Fruit fly (Drosophila melanogaster) whole organism, prepupa: Measurements from ENCODE around the gene TfIIA-S.

Experiments used
- Blimp-1 ChIP-seq: fragments of 200-800 bp; sonication (Bioruptor generic); optimal IDR thresholded peaks from 3 replicates; lab custom pipeline; 2017; ENCODE audit warnings: missing biosample characterization, missing genetic modification characterization, mild to moderate bottlenecking, moderate library complexity, missing genetic modification reagents
- CG10631 ChIP-seq: fragments of 200-800 bp; sonication (Bioruptor generic); optimal IDR thresholded peaks from 2 replicates; lab custom pipeline; 2016; ENCODE audit warnings: missing biosample characterization, missing genetic modification characterization
- CG10669 ChIP-seq: fragments of 200-800 bp; sonication (Bioruptor generic); optimal IDR thresholded peaks from 3 replicates; lab custom pipeline; 2018; ENCODE audit warnings: missing biosample characterization, mild to moderate bottlenecking, missing genetic modification characterization, moderate library complexity
- CG15336 ChIP-seq: fragments of 200-800 bp; sonication (Bioruptor generic); IDR thresholded peaks from 2 replicates; pipeline ENCODE4 v1.3.6; 2022; ENCODE audit warnings: missing biosample characterization, missing genetic modification characterization
- CG16779 ChIP-seq: fragments of 200-800 bp; sonication (Bioruptor generic); optimal IDR thresholded peaks from 3 replicates; lab custom pipeline; 2017; ENCODE audit warnings: missing biosample characterization, mild to moderate bottlenecking, missing genetic modification characterization
- CG3032 ChIP-seq: fragments of 200-800 bp; optimal IDR thresholded peaks from 2 replicates; lab custom pipeline; 2019; ENCODE audit warnings: missing biosample characterization, mild to moderate bottlenecking, missing genetic modification characterization, moderate library complexity
- CG31627 ChIP-seq: fragments of 200-800 bp; sonication (Bioruptor generic); optimal IDR thresholded peaks from 3 replicates; lab custom pipeline; 2016; ENCODE audit warnings: missing biosample characterization, missing genetic modification characterization
- CG32006 ChIP-seq: fragments of 200-800 bp; sonication (Bioruptor generic); optimal IDR thresholded peaks from 3 replicates; lab custom pipeline; 2017; ENCODE audit warnings: missing biosample characterization, mild to moderate bottlenecking, missing genetic modification characterization
- CG34406 ChIP-seq: fragments of 200-800 bp; sonication (Bioruptor generic); optimal IDR thresholded peaks from 3 replicates; lab custom pipeline; 2016; ENCODE audit warnings: missing biosample characterization, missing genetic modification characterization
- CG3919 ChIP-seq: fragments of 200-800 bp; sonication (Bioruptor generic); optimal IDR thresholded peaks from 3 replicates; lab custom pipeline; 2016; ENCODE audit warnings: missing biosample characterization, missing genetic modification characterization
- CG6163 ChIP-seq: fragments of 200-800 bp; sonication (Bioruptor generic); IDR thresholded peaks from 3 replicates; pipeline ENCODE4 v1.3.6; 2022; ENCODE audit warnings: missing biosample characterization, missing genetic modification characterization
- CG6792 ChIP-seq: fragments of 200-800 bp; sonication (Bioruptor generic); optimal IDR thresholded peaks from 3 replicates; lab custom pipeline; 2016; ENCODE audit warnings: missing biosample characterization, missing genetic modification characterization
- CG7368 ChIP-seq: fragments of 200-800 bp; sonication (Bioruptor generic); optimal IDR thresholded peaks from 3 replicates; lab custom pipeline; 2016; ENCODE audit warnings: missing biosample characterization, missing genetic modification characterization
- CG8119 ChIP-seq: fragments of 200-800 bp; sonication (Bioruptor generic); IDR thresholded peaks from 3 replicates; pipeline ENCODE4 v1.3.6; 2022; ENCODE audit warnings: missing biosample characterization, missing genetic modification characterization
- CG8632 ChIP-seq: fragments of 200-800 bp; sonication (Bioruptor generic); optimal IDR thresholded peaks from 3 replicates; lab custom pipeline; 2016; ENCODE audit warnings: missing biosample characterization, missing genetic modification characterization
- Eip75B ChIP-seq: fragments of 200-800 bp; sonication (Bioruptor generic); optimal IDR thresholded peaks from 3 replicates; lab custom pipeline; 2016; ENCODE audit warnings: missing biosample characterization, missing genetic modification characterization
- Eip78C ChIP-seq: fragments of 200-800 bp; sonication (Bioruptor generic); peaks from one replicate; lab custom pipeline; 2016; ENCODE audit warnings: missing biosample characterization, missing genetic modification characterization
- Eip93F ChIP-seq: fragments of 200-800 bp; sonication (Bioruptor generic); optimal IDR thresholded peaks from 2 replicates; lab custom pipeline; 2016; ENCODE audit warnings: missing biosample characterization, mild to moderate bottlenecking, missing genetic modification characterization
- Ets21C ChIP-seq: fragments of 200-800 bp; sonication (Bioruptor generic); optimal IDR thresholded peaks from 3 replicates; lab custom pipeline; 2016; ENCODE audit warnings: missing biosample characterization, missing genetic modification characterization
- Ets96B ChIP-seq: fragments of 200-800 bp; optimal IDR thresholded peaks from 2 replicates; lab custom pipeline; 2019; ENCODE audit warnings: missing biosample characterization, mild to moderate bottlenecking, missing genetic modification characterization, moderate library complexity
- Gug ChIP-seq: fragments of 200-800 bp; sonication (Bioruptor generic); IDR thresholded peaks from 2 replicates; pipeline ENCODE4 v1.3.6; 2022; ENCODE audit warnings: missing biosample characterization, missing genetic modification characterization
- Hr38 ChIP-seq: sonication (Bioruptor generic); optimal IDR thresholded peaks from 2 replicates; lab custom pipeline; 2016; ENCODE audit warnings: missing biosample characterization, missing genetic modification characterization
- Hr39 ChIP-seq: fragments of 200-800 bp; sonication (Bioruptor generic); optimal IDR thresholded peaks from 2 replicates; lab custom pipeline; 2016; ENCODE audit warnings: missing biosample characterization, missing genetic modification characterization
- Hr4 ChIP-seq: fragments of 200-800 bp; sonication (Bioruptor generic); optimal IDR thresholded peaks from 3 replicates; lab custom pipeline; 2016; ENCODE audit warnings: missing biosample characterization, missing genetic modification characterization
- Met ChIP-seq: fragments of 200-800 bp; sonication (Bioruptor generic); optimal IDR thresholded peaks from 3 replicates; lab custom pipeline; 2016; ENCODE audit warnings: missing biosample characterization, missing genetic modification characterization
- OdsH ChIP-seq: fragments of 200-800 bp; sonication (Bioruptor generic); optimal IDR thresholded peaks from 3 replicates; lab custom pipeline; 2016; ENCODE audit warnings: missing biosample characterization, missing genetic modification characterization
- Smox ChIP-seq: fragments of 200-800 bp; sonication (Bioruptor generic); optimal IDR thresholded peaks from 3 replicates; lab custom pipeline; 2016; ENCODE audit warnings: missing biosample characterization, missing genetic modification characterization
- Sox102F ChIP-seq: fragments of 200-800 bp; sonication (Bioruptor generic); optimal IDR thresholded peaks from 2 replicates; lab custom pipeline; 2016; ENCODE audit warnings: missing biosample characterization, mild to moderate bottlenecking, missing genetic modification characterization
- Sox14 ChIP-seq: fragments of 200-800 bp; sonication (Bioruptor generic); optimal IDR thresholded peaks from 3 replicates; lab custom pipeline; 2016; ENCODE audit warnings: missing biosample characterization, missing genetic modification characterization
- acj6 ChIP-seq: fragments of 200-800 bp; sonication (Bioruptor generic); optimal IDR thresholded peaks from 3 replicates; lab custom pipeline; 2016; ENCODE audit warnings: missing biosample characterization, missing genetic modification characterization
- cyc ChIP-seq: fragments of 200-800 bp; sonication (Bioruptor generic); optimal IDR thresholded peaks from 3 replicates; lab custom pipeline; 2016; ENCODE audit warnings: missing biosample characterization, missing genetic modification characterization
- dsx ChIP-seq: fragments of 200-800 bp; optimal IDR thresholded peaks from 3 replicates; lab custom pipeline; 2019; ENCODE audit warnings: missing biosample characterization, mild to moderate bottlenecking, missing genetic modification characterization, moderate library complexity; ENCODE audit not compliant: poor library complexity, severe bottlenecking
- eg ChIP-seq: fragments of 200-800 bp; sonication (Bioruptor generic); IDR thresholded peaks from 3 replicates; pipeline ENCODE4 v1.3.6; 2022; ENCODE audit warnings: missing biosample characterization, missing genetic modification characterization
- esn ChIP-seq: fragments of 200-800 bp; sonication (Bioruptor generic); optimal IDR thresholded peaks from 2 replicates; lab custom pipeline; 2016; ENCODE audit warnings: missing biosample characterization, mild to moderate bottlenecking, missing genetic modification characterization, moderate library complexity
- fkh ChIP-seq: fragments of 200-800 bp; sonication (Bioruptor generic); optimal IDR thresholded peaks from 3 replicates; lab custom pipeline; 2017; ENCODE audit warnings: missing biosample characterization, mild to moderate bottlenecking, missing genetic modification characterization, moderate library complexity
- lz ChIP-seq: fragments of 200-800 bp; sonication (Bioruptor generic); optimal IDR thresholded peaks from 3 replicates; lab custom pipeline; 2016; ENCODE audit warnings: missing biosample characterization, missing genetic modification characterization
- pdm3 ChIP-seq: fragments of 200-800 bp; sonication (Bioruptor generic); optimal IDR thresholded peaks from 3 replicates; lab custom pipeline; 2016; ENCODE audit warnings: missing biosample characterization, missing genetic modification characterization
- ss ChIP-seq, 2 experiments: fragments of 200-800 bp; sonication (Bioruptor generic); optimal IDR thresholded peaks; 2 replicates in 1 of 2; 3 replicates in 1 of 2; lab custom pipeline; 2017 to 2018; ENCODE audit warnings: mild to moderate bottlenecking in 2 of 2, missing biosample characterization in 2 of 2, missing genetic modification characterization in 2 of 2, moderate library complexity in 1 of 2
- svp ChIP-seq: fragments of 200-800 bp; sonication (Bioruptor generic); peaks from one replicate; lab custom pipeline; 2016; ENCODE audit warnings: missing biosample characterization, missing genetic modification characterization
- topi ChIP-seq: fragments of 200-800 bp; sonication (Bioruptor generic); optimal IDR thresholded peaks from 3 replicates; lab custom pipeline; 2016; ENCODE audit warnings: missing biosample characterization, missing genetic modification characterization
- vri ChIP-seq: fragments of 200-800 bp; sonication (Bioruptor generic); optimal IDR thresholded peaks from 3 replicates; lab custom pipeline; 2016; ENCODE audit warnings: missing biosample characterization, mild to moderate bottlenecking, missing genetic modification characterization

The TfIIA-S gene

DNA sequence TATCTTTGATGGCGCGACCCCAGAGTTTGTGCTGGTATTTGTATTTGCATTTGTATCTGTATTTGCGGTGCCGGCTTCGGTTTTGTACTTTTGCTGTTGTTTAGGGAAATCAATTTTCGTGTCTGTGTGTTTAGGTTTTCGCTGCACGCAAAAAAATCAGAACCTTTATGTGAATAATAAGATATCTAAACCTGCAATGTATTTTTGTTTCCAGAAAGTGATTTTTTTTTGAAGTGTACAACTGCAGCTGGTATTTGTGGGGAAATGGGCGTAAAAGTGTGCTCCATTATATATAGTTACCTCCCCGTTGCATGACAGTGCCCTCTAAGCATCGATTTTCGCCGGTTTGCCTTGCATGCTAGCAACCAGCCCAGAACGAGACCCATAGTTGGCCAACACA lies 23.0 kb downstream of the TfIIA-S start:
- TF ChIP-seq CG15336 (GFP tag; lab: Robert Waterston, UW) (0 out of 2 replicates have a peak, but pooled peaks have one; percentile 12), CG3919 (GFP tag; lab: Kevin White, UChicago) (peak; percentile 36), dsx (GFP tag; lab: Kevin White, UChicago) (no peak), eg (peak; percentile 53; the same call in 1 of the 3 replicates), Ets21C (GFP tag; lab: Kevin White, UChicago) (no peak), CG8632 (GFP tag; lab: Kevin White, UChicago) (no peak), fkh (GFP tag; lab: Kevin White, UChicago) (peak; percentile 16), CG6163 (GFP tag; lab: Robert Waterston, UW) (peak; percentile 34; the same call in 1 of the 3 replicates), OdsH (GFP tag; lab: Kevin White, UChicago) (no peak), Hr4 (peak; percentile 15), CG8119 (GFP tag; lab: Robert Waterston, UW) (0 out of 3 replicates have a peak, but pooled peaks have one; percentile 32), CG32006 (peak; percentile 28), CG7368 (GFP tag; lab: Kevin White, UChicago) (no peak)

DNA sequence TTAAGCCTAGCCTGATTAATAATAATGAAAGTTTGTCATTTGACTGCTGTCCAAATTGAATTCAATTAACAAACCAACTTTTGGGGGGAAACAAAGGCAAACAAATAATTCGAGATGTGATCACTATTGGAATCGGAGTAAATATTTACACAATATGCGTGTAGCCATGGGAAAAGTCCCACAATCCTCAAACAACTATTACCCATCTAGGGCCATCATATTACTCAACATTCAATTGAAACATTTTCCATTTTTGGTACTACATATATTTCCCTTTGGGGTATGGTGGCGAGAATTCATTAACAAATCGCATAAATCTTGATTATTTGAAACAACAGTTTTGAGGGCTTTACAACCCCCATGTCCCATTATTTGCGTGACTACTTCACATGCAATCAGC lies 23.7 kb downstream of the TfIIA-S start:
- TF ChIP-seq Gug (GFP tag; lab: Robert Waterston, UW) (no peak), CG10631 (no peak), CG6792 (no peak), Sox14 (GFP tag; lab: Kevin White, UChicago) (no peak), Eip93F (GFP tag; lab: Kevin White, UChicago) (no peak), CG16779 (tag; lab: Kevin White, UChicago) (no peak), CG8119 (GFP tag; lab: Robert Waterston, UW) (no peak), Hr38 (GFP tag; lab: Kevin White, UChicago) (no peak), CG3919 (GFP tag; lab: Kevin White, UChicago) (no peak), lz (GFP tag; lab: Kevin White, UChicago) (no peak), topi (no peak), CG6163 (GFP tag; lab: Robert Waterston, UW) (no peak), CG34406 (no peak), dsx (GFP tag; lab: Kevin White, UChicago) (no peak), fkh (GFP tag; lab: Kevin White, UChicago) (no peak), Hr39 (no peak)

DNA sequence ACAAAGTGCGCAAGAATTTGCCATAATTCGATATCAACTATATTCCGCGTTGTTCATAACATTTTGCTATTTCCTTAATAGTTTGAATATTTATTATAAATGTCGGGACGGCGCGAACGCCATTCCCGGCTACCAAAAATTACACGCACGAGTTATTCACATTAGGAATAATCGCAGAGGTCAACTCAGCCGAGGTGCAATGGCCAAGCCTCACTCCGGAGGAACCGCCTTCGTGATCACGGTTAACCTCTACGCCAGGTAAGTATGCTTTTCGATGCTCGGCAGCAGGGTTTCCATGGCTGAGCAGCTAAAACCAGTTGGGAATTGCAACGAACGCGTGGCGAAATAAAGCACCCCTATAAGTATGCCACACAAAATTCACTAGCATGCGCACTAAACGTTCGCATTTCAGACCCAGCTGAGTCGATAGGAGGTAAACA lies 31.5 kb downstream of the TfIIA-S start:
- TF ChIP-seq Sox14 (GFP tag; lab: Kevin White, UChicago) = peak; percentile 41
- peak; percentile 31 for TF ChIP-seq dsx (GFP tag; lab: Kevin White, UChicago)
- peak; percentile 47 for TF ChIP-seq Smox (GFP tag; lab: Kevin White, UChicago)
- peak; percentile 96 for TF ChIP-seq svp (GFP tag; lab: Kevin White, UChicago)
- 0 out of 3 replicates have a peak, but pooled peaks have one; percentile 45 for TF ChIP-seq CG8119 (GFP tag; lab: Robert Waterston, UW)
- TF ChIP-seq Eip78C (GFP tag; lab: Kevin White, UChicago) = peak; percentile 61
- peak; percentile 26 for TF ChIP-seq Blimp-1
- peak; percentile 28 for TF ChIP-seq CG10669 (GFP tag; lab: Kevin White, UChicago)
- peak; percentile 45 for TF ChIP-seq Met (GFP tag; lab: Kevin White, UChicago)
- TF ChIP-seq CG3919 (GFP tag; lab: Kevin White, UChicago) = peak; percentile 50
- TF ChIP-seq Eip75B (GFP tag; lab: Kevin White, UChicago) = peak; percentile 36
- peak; percentile 29 for TF ChIP-seq vri (GFP tag; lab: Kevin White, UChicago)
- TF ChIP-seq esn (GFP tag; lab: Kevin White, UChicago) = peak; percentile 51
- peak; percentile 58 for TF ChIP-seq eg
- TF ChIP-seq OdsH (GFP tag; lab: Kevin White, UChicago) = peak; percentile 23
- TF ChIP-seq lz (GFP tag; lab: Kevin White, UChicago) = peak; percentile 44
- peak; percentile 22 to 38 for TF ChIP-seq ss (GFP tag; optimal IDR thresholded peaks at IDR 0.05; lab: Kevin White, UChicago)
- peak; percentile 40 for TF ChIP-seq Hr39
- TF ChIP-seq cyc (GFP tag; lab: Kevin White, UChicago) = peak; percentile 48
- TF ChIP-seq CG31627 (GFP tag; lab: Kevin White, UChicago) = peak; percentile 23
- peak; percentile 33 for TF ChIP-seq Ets21C (GFP tag; lab: Kevin White, UChicago)
- peak; percentile 56 for TF ChIP-seq fkh (GFP tag; lab: Kevin White, UChicago)
- peak; percentile 12 for TF ChIP-seq acj6 (GFP tag; lab: Kevin White, UChicago)
- peak; percentile 18 for TF ChIP-seq CG3032 (tag; lab: Kevin White, UChicago)
- peak; percentile 5 for TF ChIP-seq pdm3 (GFP tag; lab: Kevin White, UChicago)
- peak; percentile 42 for TF ChIP-seq topi
- peak; percentile 24 for TF ChIP-seq Hr4
- peak; percentile 3 for TF ChIP-seq CG10631
- peak; percentile 51 for TF ChIP-seq Sox102F
- TF ChIP-seq Ets96B (tag; lab: Kevin White, UChicago) = peak; percentile 11
